Fruit fly (Drosophila melanogaster) whole organism, embryonic: Measurements from ENCODE around the gene teq.

Experiments used
- Atf3 ChIP-seq: fragments of 200-800 bp; sonication (Bioruptor generic); optimal IDR thresholded peaks from 3 replicates; lab custom pipeline; 2016; ENCODE audit warnings: missing biosample characterization, missing genetic modification characterization
- B-H1 ChIP-seq: fragments of 200-800 bp; sonication (Bioruptor generic); IDR thresholded peaks from 3 replicates; pipeline ENCODE4 v1.3.6; 2022; ENCODE audit warnings: missing biosample characterization, missing genetic modification characterization
- Blimp-1 ChIP-seq: fragments of 200-800 bp; sonication (Bioruptor generic); optimal IDR thresholded peaks from 3 replicates; lab custom pipeline; 2018; ENCODE audit warnings: missing biosample characterization, missing genetic modification characterization, mild to moderate bottlenecking, moderate library complexity, missing genetic modification reagents
- CG10321 ChIP-seq: fragments of 200-800 bp; sonication (Bioruptor generic); IDR thresholded peaks from 2 replicates; pipeline ENCODE4 v1.3.6; 2022; ENCODE audit warnings: missing biosample characterization, missing genetic modification characterization
- CG10654 ChIP-seq: fragments of 200-800 bp; sonication (Bioruptor generic); optimal IDR thresholded peaks from 2 replicates; lab custom pipeline; 2016; ENCODE audit warnings: missing biosample characterization, missing genetic modification characterization
- CG11504 ChIP-seq: fragments of 200-800 bp; sonication (Bioruptor generic); optimal IDR thresholded peaks from 3 replicates; lab custom pipeline; 2019; ENCODE audit warnings: missing biosample characterization, mild to moderate bottlenecking, missing genetic modification characterization, moderate library complexity
- CG11723 ChIP-seq: fragments of 200-800 bp; sonication (Bioruptor generic); optimal IDR thresholded peaks from 2 replicates; lab custom pipeline; 2017; ENCODE audit warnings: missing biosample characterization, mild to moderate bottlenecking, missing genetic modification characterization
- CG12104 ChIP-seq: fragments of 200-800 bp; sonication (Bioruptor generic); optimal IDR thresholded peaks from 3 replicates; lab custom pipeline; 2016; ENCODE audit warnings: missing biosample characterization, missing genetic modification characterization
- CG13123 ChIP-seq: fragments of 200-800 bp; sonication (Bioruptor generic); optimal IDR thresholded peaks from 2 replicates; lab custom pipeline; 2016; ENCODE audit warnings: missing biosample characterization, missing genetic modification characterization
- CG13287 ChIP-seq: fragments of 200-800 bp; sonication (Bioruptor generic); IDR thresholded peaks from 2 replicates; pipeline ENCODE4 v1.3.6; 2022; ENCODE audit warnings: missing biosample characterization, missing genetic modification characterization; ENCODE audit not compliant: partially characterized antibody
- CG13624 ChIP-seq: fragments of 200-800 bp; sonication (Bioruptor generic); optimal IDR thresholded peaks from 2 replicates; lab custom pipeline; 2016; ENCODE audit warnings: missing biosample characterization, missing genetic modification characterization
- CG4707 ChIP-seq: fragments of 200-800 bp; sonication (Bioruptor generic); optimal IDR thresholded peaks from 2 replicates; lab custom pipeline; 2018; ENCODE audit warnings: missing biosample characterization, mild to moderate bottlenecking, missing genetic modification characterization, moderate library complexity
- CG5180 ChIP-seq: fragments of 200-800 bp; sonication (Bioruptor generic); optimal IDR thresholded peaks from 3 replicates; lab custom pipeline; 2017; ENCODE audit warnings: missing biosample characterization, missing genetic modification characterization, mild to moderate bottlenecking, moderate library complexity, missing genetic modification reagents
- CG5953 ChIP-seq: fragments of 200-800 bp; sonication (Bioruptor generic); IDR thresholded peaks from 2 replicates; pipeline ENCODE4 v1.3.6; 2022; ENCODE audit warnings: missing biosample characterization, missing genetic modification characterization
- CG6175 ChIP-seq: fragments of 200-800 bp; sonication (Bioruptor generic); IDR thresholded peaks from 3 replicates; pipeline ENCODE4 v1.3.6; 2022; ENCODE audit warnings: missing biosample characterization, missing genetic modification characterization
- CG7987 ChIP-seq: fragments of 200-800 bp; sonication (Bioruptor generic); optimal IDR thresholded peaks from 2 replicates; lab custom pipeline; 2018; ENCODE audit warnings: missing biosample characterization, mild to moderate bottlenecking, missing genetic modification characterization, moderate library complexity
- CTCF ChIP-seq: fragments of 200-800 bp; sonication (Bioruptor generic); optimal IDR thresholded peaks from 2 replicates; lab custom pipeline; 2017; ENCODE audit warnings: missing biosample characterization, mild to moderate bottlenecking, missing genetic modification characterization, moderate library complexity
- CkIIα-i1 ChIP-seq: fragments of 200-800 bp; sonication (Bioruptor generic); IDR thresholded peaks from 2 replicates; pipeline ENCODE4 v1.3.6; 2022; ENCODE audit warnings: missing biosample characterization, missing genetic modification characterization
- CoRest ChIP-seq: fragments of 200-800 bp; sonication (Bioruptor generic); optimal IDR thresholded peaks from 3 replicates; lab custom pipeline; 2018; ENCODE audit warnings: missing biosample characterization, mild to moderate bottlenecking, missing genetic modification characterization, moderate library complexity
- D ChIP-seq, 2 experiments: fragments of 200-800 bp in 1 of 2; fragments of >200 bp in 1 of 2; sonication (Bioruptor generic) in 1 of 2; optimal IDR thresholded peaks; 2 replicates in 1 of 2; 3 replicates in 1 of 2; lab custom pipeline; 2017; ENCODE audit warnings: mild to moderate bottlenecking in 1 of 2, missing biosample characterization in 1 of 2, missing genetic modification characterization in 1 of 2, missing genetic modification reagents in 1 of 2
- HLHmδ ChIP-seq: fragments of 200-800 bp; sonication (Bioruptor generic); optimal IDR thresholded peaks from 2 replicates; lab custom pipeline; 2018; ENCODE audit warnings: missing biosample characterization, mild to moderate bottlenecking, missing genetic modification characterization, moderate library complexity
- Hsf ChIP-seq: fragments of 200-800 bp; sonication (Bioruptor generic); optimal IDR thresholded peaks from 3 replicates; lab custom pipeline; 2016; ENCODE audit warnings: missing biosample characterization, missing genetic modification characterization
- Max ChIP-seq: fragments of 200-800 bp; sonication (Bioruptor generic); optimal IDR thresholded peaks from 2 replicates; lab custom pipeline; 2016; ENCODE audit warnings: missing biosample characterization, mild to moderate bottlenecking, missing genetic modification characterization
- NC2α ChIP-seq: fragments of 200-800 bp; sonication (Bioruptor generic); optimal IDR thresholded peaks from 2 replicates; lab custom pipeline; 2016; ENCODE audit warnings: missing biosample characterization, missing genetic modification characterization
- NfI ChIP-seq: fragments of 200-800 bp; sonication (Bioruptor generic); optimal IDR thresholded peaks from 3 replicates; lab custom pipeline; 2018; ENCODE audit warnings: missing biosample characterization, mild to moderate bottlenecking, missing genetic modification characterization, moderate library complexity
- bcd ChIP-seq: fragments of 200-800 bp; sonication (Bioruptor generic); optimal IDR thresholded peaks from 2 replicates; lab custom pipeline; 2017; ENCODE audit warnings: missing biosample characterization, mild to moderate bottlenecking, missing genetic modification characterization
- bigmax ChIP-seq: fragments of 200-800 bp; sonication (Bioruptor generic); optimal IDR thresholded peaks from 2 replicates; lab custom pipeline; 2018; ENCODE audit warnings: missing biosample characterization, mild to moderate bottlenecking, missing genetic modification characterization
- bowl ChIP-seq: fragments of 200-800 bp; sonication (Bioruptor generic); IDR thresholded peaks from 2 replicates; pipeline ENCODE4 v1.3.6; 2022; ENCODE audit warnings: missing biosample characterization, missing genetic modification characterization
- caup ChIP-seq: fragments of 200-800 bp; sonication (Bioruptor generic); optimal IDR thresholded peaks from 3 replicates; lab custom pipeline; 2017; ENCODE audit warnings: missing biosample characterization, mild to moderate bottlenecking, missing genetic modification characterization, moderate library complexity; ENCODE audit not compliant: severe bottlenecking
- croc ChIP-seq: fragments of 200-800 bp; sonication (Bioruptor generic); conservative IDR thresholded peaks from 3 replicates; pipeline ENCODE4 v1.3.6; 2022; ENCODE audit warnings: missing biosample characterization, missing genetic modification characterization
- dan ChIP-seq: fragments of 200-800 bp; sonication (Bioruptor generic); IDR thresholded peaks from 2 replicates; pipeline ENCODE4 v1.3.6; 2022; ENCODE audit warnings: missing biosample characterization, missing genetic modification characterization
- dimm ChIP-seq: fragments of 200-800 bp; sonication (Bioruptor generic); IDR thresholded peaks from 2 replicates; pipeline ENCODE4 v1.3.6; 2022; ENCODE audit warnings: missing biosample characterization, missing genetic modification characterization
- dmrt99B ChIP-seq: fragments of 200-800 bp; sonication (Bioruptor generic); optimal IDR thresholded peaks from 2 replicates; lab custom pipeline; 2018; ENCODE audit warnings: missing biosample characterization, mild to moderate bottlenecking, missing genetic modification characterization, moderate library complexity
- ewg ChIP-seq: fragments of 200-800 bp; sonication (Bioruptor generic); optimal IDR thresholded peaks from 3 replicates; lab custom pipeline; 2017; ENCODE audit warnings: mild to moderate bottlenecking, missing biosample characterization, missing genetic modification reagents, missing genetic modification characterization
- fd3F ChIP-seq: fragments of 200-800 bp; sonication (Bioruptor generic); optimal IDR thresholded peaks from 2 replicates; lab custom pipeline; 2018; ENCODE audit warnings: missing biosample characterization, mild to moderate bottlenecking, missing genetic modification characterization, moderate library complexity
- hbn ChIP-seq: fragments of 200-800 bp; sonication (Bioruptor generic); IDR thresholded peaks from 2 replicates; pipeline ENCODE4 v1.3.6; 2022; ENCODE audit warnings: missing biosample characterization, missing genetic modification characterization; ENCODE audit not compliant: partially characterized antibody
- her ChIP-seq: fragments of 200-800 bp; sonication (Bioruptor generic); optimal IDR thresholded peaks from 2 replicates; lab custom pipeline; 2016; ENCODE audit warnings: missing biosample characterization, missing genetic modification characterization
- lab ChIP-seq: fragments of 200-800 bp; sonication (Bioruptor generic); optimal IDR thresholded peaks from 3 replicates; lab custom pipeline; 2017; ENCODE audit warnings: missing biosample characterization, missing genetic modification characterization, mild to moderate bottlenecking, moderate library complexity, missing genetic modification reagents
- lov ChIP-seq, 2 experiments: fragments of 200-800 bp in 1 of 2; fragments of >200 bp in 1 of 2; sonication (Bioruptor generic) in 1 of 2; IDR thresholded peaks in 1 of 2; optimal IDR thresholded peaks in 1 of 2; 2 replicates in 1 of 2; 3 replicates in 1 of 2; pipeline versions ENCODE4 v1.3.6 to Lab custom; 2017 to 2022; ENCODE audit warnings: missing biosample characterization in 1 of 2, missing genetic modification characterization in 1 of 2
- shn ChIP-seq: fragments of 200-800 bp; sonication (Bioruptor generic); optimal IDR thresholded peaks from 3 replicates; lab custom pipeline; 2016; ENCODE audit warnings: missing biosample characterization, missing genetic modification characterization
- sug ChIP-seq: fragments of 200-800 bp; optimal IDR thresholded peaks from 2 replicates; lab custom pipeline; 2019; ENCODE audit warnings: missing biosample characterization, mild to moderate bottlenecking, missing genetic modification characterization, moderate library complexity
- ttk ChIP-seq: fragments of 200-800 bp; sonication (Bioruptor generic); IDR thresholded peaks from 2 replicates; pipeline ENCODE4 v2.1.2; 2022; ENCODE audit warnings: missing biosample characterization, missing genetic modification characterization
- twi ChIP-seq: fragments of 200-800 bp; optimal IDR thresholded peaks from 2 replicates; lab custom pipeline; 2019; ENCODE audit warnings: missing biosample characterization, mild to moderate bottlenecking, missing genetic modification characterization, moderate library complexity
- usp ChIP-seq: fragments of >200 bp; optimal IDR thresholded peaks from 2 replicates; lab custom pipeline; 2017; ENCODE audit warnings: missing biosample characterization, missing genetic modification characterization
- zen ChIP-seq: fragments of 200-800 bp; sonication (Bioruptor generic); optimal IDR thresholded peaks from 3 replicates; lab custom pipeline; 2018; ENCODE audit warnings: missing biosample characterization, mild to moderate bottlenecking, missing genetic modification characterization, moderate library complexity

The teq gene

DNA sequence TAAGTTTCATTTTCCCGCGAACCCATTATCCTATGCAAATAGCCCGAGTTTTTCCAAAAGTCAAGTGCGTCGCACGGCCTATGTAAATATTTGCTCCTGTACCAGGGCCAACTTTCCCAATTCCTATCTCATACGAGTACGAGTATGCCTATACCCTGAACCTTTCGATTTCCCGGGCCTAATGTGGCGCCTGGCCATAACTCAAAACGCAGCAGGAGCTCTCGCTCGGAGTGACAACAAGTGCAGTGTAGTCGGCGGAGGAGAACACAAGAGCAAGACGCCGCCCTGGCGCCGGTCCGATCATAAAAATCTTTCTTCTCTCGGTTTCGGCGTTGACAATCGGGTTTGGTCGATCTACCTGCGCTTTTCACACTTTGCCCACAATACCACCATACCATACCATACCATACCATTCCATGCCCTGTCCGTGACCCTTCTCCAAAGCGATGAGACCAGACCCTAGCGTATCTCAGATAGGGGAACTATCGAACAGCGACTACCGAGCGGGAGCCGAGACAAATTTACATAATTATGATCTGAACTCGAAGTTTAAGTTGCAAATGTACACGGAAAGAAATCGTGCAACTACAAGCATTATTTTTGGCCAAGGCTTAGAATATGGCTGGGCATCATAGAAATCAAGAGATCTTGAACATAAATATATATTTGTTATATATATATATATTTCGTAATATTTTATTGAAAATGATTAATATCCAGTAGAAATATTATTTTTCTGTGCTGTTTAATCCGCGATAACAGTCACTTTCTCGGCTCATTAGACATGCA lies 32.0 kb upstream of the teq start (continued):
- no peak for TF ChIP-seq caup (GFP tag; lab: Kevin White, UChicago)
- no peak for TF ChIP-seq NC2α (GFP tag; lab: Kevin White, UChicago)
- TF ChIP-seq dimm (GFP tag; lab: Robert Waterston, UW), result no peak
- TF ChIP-seq Max (GFP tag; lab: Kevin White, UChicago), result no peak
- TF ChIP-seq CG6175 (GFP tag; lab: Robert Waterston, UW), result no peak
- no peak for TF ChIP-seq Atf3
- TF ChIP-seq CG5180 (GFP tag; lab: Kevin White, UChicago), result no peak
- TF ChIP-seq CG11723, result no peak
- no peak for TF ChIP-seq CG12104 (GFP tag; lab: Kevin White, UChicago)
- no peak for TF ChIP-seq HLHmδ (GFP tag; lab: Kevin White, UChicago)
- peak; percentile 40 for TF ChIP-seq bcd (GFP tag; lab: Kevin White, UChicago)
- no peak for TF ChIP-seq bowl (GFP tag; lab: Robert Waterston, UW)
- TF ChIP-seq CG7987 (GFP tag; lab: Kevin White, UChicago), result no peak
- no peak for TF ChIP-seq CkIIα-i1 (GFP tag; lab: Robert Waterston, UW)
- no peak for TF ChIP-seq CG10321
- TF ChIP-seq CTCF (GFP tag; lab: Kevin White, UChicago), result no peak
- peak; percentile 45; the same call in 1 of the 3 replicates for TF ChIP-seq croc (GFP tag; lab: Robert Waterston, UW)
- peak; percentile 5 for TF ChIP-seq ewg (GFP tag; lab: Kevin White, UChicago)
- TF ChIP-seq Hsf, result no peak
- TF ChIP-seq lab, result no peak

DNA sequence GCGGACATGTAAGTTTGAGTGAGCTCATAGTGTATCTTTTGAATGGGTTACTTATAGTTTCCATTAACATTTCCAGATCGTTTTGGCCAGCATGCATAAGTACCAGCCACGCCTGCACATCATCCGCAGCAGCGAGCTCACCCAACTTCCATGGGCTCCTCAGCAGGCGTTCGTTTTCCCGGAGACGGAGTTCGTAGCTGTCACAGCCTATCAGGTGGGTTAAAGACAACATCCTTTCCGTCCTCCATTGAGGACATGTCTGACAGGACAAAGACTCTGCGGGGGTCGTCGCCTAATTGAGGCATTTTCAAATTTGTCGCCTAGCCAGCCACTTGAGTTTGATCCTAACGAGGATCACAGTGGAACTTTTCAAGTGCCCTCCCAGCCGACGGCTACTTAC lies 30.8 kb upstream of the teq start:
- TF ChIP-seq D (optimal IDR thresholded peaks at IDR 0.05; lab: Kevin White, UChicago) (peak; percentile 80), D (GFP tag; optimal IDR thresholded peaks at IDR 0.05; lab: Kevin White, UChicago) (no peak), zen (tag; lab: Kevin White, UChicago) (peak; percentile 76), twi (tag; lab: Kevin White, UChicago) (peak; percentile 77), CG4707 (no peak)

DNA sequence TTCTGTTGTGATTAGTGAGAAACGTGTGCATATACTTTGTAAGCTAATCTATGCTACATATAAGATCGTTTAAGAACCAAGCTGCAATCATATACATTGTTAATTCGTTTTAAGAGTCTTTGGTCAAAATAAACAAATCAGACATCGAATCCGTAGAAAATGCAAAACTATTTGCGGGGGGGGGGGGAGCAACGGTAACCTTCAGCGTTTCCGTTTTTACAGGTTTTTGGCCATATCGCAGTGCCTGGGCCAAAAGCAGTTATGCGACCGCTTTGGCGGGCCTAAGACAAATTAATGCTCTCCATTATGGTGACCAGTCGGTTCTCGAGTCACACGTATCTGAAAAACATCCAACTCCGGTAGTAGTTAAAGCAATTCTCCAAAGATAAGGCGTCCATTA lies 29.5 kb upstream of the teq start:
- TF ChIP-seq sug (tag; lab: Kevin White, UChicago) (no peak), her (no peak), dimm (GFP tag; lab: Robert Waterston, UW) (no peak)

DNA sequence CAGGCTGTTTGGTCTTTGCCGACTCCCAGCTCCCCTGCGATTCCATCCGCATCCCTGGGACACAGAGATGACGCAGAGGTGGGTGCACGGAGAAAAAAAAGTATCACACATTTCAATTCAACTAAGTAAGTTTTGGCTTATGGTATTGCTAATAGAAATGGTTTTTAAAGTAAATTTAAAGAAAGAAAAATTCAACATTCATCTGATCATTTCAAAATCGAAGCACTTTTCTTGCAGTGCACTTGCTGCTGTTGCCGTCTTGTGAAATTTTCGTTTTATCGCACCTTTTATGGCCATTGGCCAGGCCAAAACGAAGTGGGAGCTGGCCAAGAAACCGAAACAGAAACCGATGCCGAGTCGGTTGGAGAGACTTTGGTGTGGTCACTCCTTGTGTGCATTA lies 29.1 kb upstream of the teq start:
- TF ChIP-seq CoRest (tag; lab: Kevin White, UChicago) (peak; percentile 33), CG13287 (GFP tag; lab: Robert Waterston, UW) (no peak), B-H1 (GFP tag; lab: Robert Waterston, UW) (peak; percentile 53; the same call in 1 of the 3 replicates), CG13624 (GFP tag; lab: Kevin White, UChicago) (peak; percentile 64), ttk (GFP tag; lab: Robert Waterston, UW) (peak; percentile 68), fd3F (GFP tag; lab: Kevin White, UChicago) (no peak), NfI (peak; percentile 2), dmrt99B (peak; percentile 82), CG11504 (peak; percentile 80), hbn (no peak), bigmax (GFP tag; lab: Kevin White, UChicago) (no peak), CG5953 (GFP tag; lab: Robert Waterston, UW) (peak; percentile 66), dan (GFP tag; lab: Robert Waterston, UW) (peak; percentile 71; the same call in 1 of the 2 replicates), lov (optimal IDR thresholded peaks at IDR 0.05; lab: Kevin White, UChicago) (no peak), lov (GFP tag; IDR thresholded peaks at IDR 0.05; lab: Robert Waterston, UW) (peak; percentile 60; the same call in 1 of the 3 replicates), CG13123 (GFP tag; lab: Kevin White, UChicago) (no peak), CG10654 (peak; percentile 36), shn (GFP tag; lab: Kevin White, UChicago) (peak; percentile 40), usp (GFP tag; lab: Kevin White, UChicago) (no peak), Blimp-1 (GFP tag; lab: Kevin White, UChicago) (peak; percentile 77)
